Fruit fly (Drosophila melanogaster): ENCODE results near the gene CG12237.

CG12237 gene

DNA sequence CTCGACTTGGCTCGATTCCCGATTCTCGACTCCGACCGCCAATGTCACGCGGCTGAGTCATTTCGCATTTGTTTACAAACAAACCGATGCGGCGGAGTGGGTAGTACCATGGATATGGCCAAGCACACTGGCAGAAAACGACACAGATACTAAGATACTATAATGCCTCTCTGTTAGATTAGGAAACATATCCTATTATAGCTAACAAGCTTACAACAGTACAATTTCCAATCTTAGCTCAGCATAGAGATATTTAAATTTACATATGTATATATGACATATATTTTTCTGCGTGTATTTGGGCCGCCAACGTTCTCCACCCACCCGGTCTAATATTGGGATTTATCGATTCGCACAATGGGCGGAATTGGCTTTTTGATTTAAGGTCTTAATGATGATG lies 38.7 kb downstream of the CG12237 start (continued):
- TF ChIP-seq corto (GFP tag; optimal IDR thresholded peaks at IDR 0.05) (peak; percentile 44), mld (GFP tag; IDR thresholded peaks at IDR 0.05; ENCODE audit: partially characterized antibody) (no peak), insv (GFP tag; optimal IDR thresholded peaks at IDR 0.05) (no peak), Doc3 (GFP tag; IDR thresholded peaks at IDR 0.05; ENCODE audit: partially characterized antibody) (no peak), Hr51 (GFP tag; optimal IDR thresholded peaks at IDR 0.05) (peak; percentile 43 to 77), Gsc (GFP tag; IDR thresholded peaks at IDR 0.05) (no peak), ac (GFP tag; optimal IDR thresholded peaks at IDR 0.05) (no peak), CG6175 (GFP tag; IDR thresholded peaks at IDR 0.05) (peak; percentile 74), dysf (GFP tag; IDR thresholded peaks at IDR 0.05) (peak; percentile 86), CG9215 (GFP tag; IDR thresholded peaks at IDR 0.05) (peak; percentile 73), CG17359 (tag; optimal IDR thresholded peaks at IDR 0.05) (peak; percentile 81), CG18619 (GFP tag; optimal IDR thresholded peaks at IDR 0.05) (peak; percentile 50), CG1024 (GFP tag; IDR thresholded peaks at IDR 0.05) (peak; percentile 46; the same call in 1 of the 2 replicates), MTF-1 (GFP tag; optimal IDR thresholded peaks at IDR 0.05; ENCODE audit: borderline replicate concordance) (peak; percentile 50), CG6683 (GFP tag; optimal IDR thresholded peaks at IDR 0.05) (peak; percentile 19), HmgZ (tag; optimal IDR thresholded peaks at IDR 0.05) (peak; percentile 76), CG1602 (GFP tag; optimal IDR thresholded peaks at IDR 0.05) (peak; percentile 39), CG10565 (GFP tag; optimal IDR thresholded peaks at IDR 0.05) (no peak), CG10462 (GFP tag; optimal IDR thresholded peaks at IDR 0.05) (peak; percentile 24), BtbVII (GFP tag; optimal IDR thresholded peaks at IDR 0.05) (peak; percentile 61), CG7372 (GFP tag; IDR thresholded peaks at IDR 0.05) (peak; percentile 59), HLH54F (GFP tag; optimal IDR thresholded peaks at IDR 0.05) (peak; percentile 27), CG4404 (GFP tag; IDR thresholded peaks at IDR 0.05) (peak; percentile 54), Pdp1 (GFP tag; optimal IDR thresholded peaks at IDR 0.05) (peak; percentile 64 to 78), Meics (GFP tag; optimal IDR thresholded peaks at IDR 0.05) (peak; percentile 79), trh (GFP tag; optimal IDR thresholded peaks at IDR 0.05) (no peak), NfI (GFP tag; optimal IDR thresholded peaks at IDR 0.05) (peak; percentile 80), Taf1 (GFP tag; IDR thresholded peaks at IDR 0.05) (peak; percentile 82), CG15073 (GFP tag; optimal IDR thresholded peaks at IDR 0.05) (no peak), Aef1 (GFP tag; IDR thresholded peaks at IDR 0.05) (peak; percentile 77), Doc2 (GFP tag; IDR thresholded peaks at IDR 0.05) (no peak), CG7745 (tag; optimal IDR thresholded peaks at IDR 0.05) (no peak), Gug (GFP tag; IDR thresholded peaks at IDR 0.05) (peak; percentile 70; the same call in 3 of the 4 replicates), CG33213 (GFP tag; optimal IDR thresholded peaks at IDR 0.05) (no peak), CG12744 (GFP tag; optimal IDR thresholded peaks at IDR 0.05) (peak; percentile 42), ci (GFP tag; IDR thresholded peaks at IDR 0.05) (peak; percentile 80), jing (GFP tag; optimal IDR thresholded peaks at IDR 0.05) (peak; percentile 39), CG15601 (tag; optimal IDR thresholded peaks at IDR 0.05) (peak; percentile 64), CG31441 (GFP tag; IDR thresholded peaks at IDR 0.05) (peak; percentile 78), vvl (GFP tag; IDR thresholded peaks at IDR 0.05) (peak; percentile 91), CG9932 (GFP tag; IDR thresholded peaks at IDR 0.05) (peak; percentile 92), her (GFP tag; optimal IDR thresholded peaks at IDR 0.05) (no peak), CG8388 (GFP tag; optimal IDR thresholded peaks at IDR 0.05) (peak; percentile 56), cg (GFP tag; optimal IDR thresholded peaks at IDR 0.05) (no peak), ERR (GFP tag; optimal IDR thresholded peaks at IDR 0.05) (no peak), CG3838 (GFP tag; optimal IDR thresholded peaks at IDR 0.05) (no peak), ssp (GFP tag; IDR thresholded peaks at IDR 0.05) (peak; percentile 59), nau (GFP tag; optimal IDR thresholded peaks at IDR 0.05) (peak; percentile 59), CG33557 (GFP tag; optimal IDR thresholded peaks at IDR 0.05) (no peak), CG5245 (GFP tag; optimal IDR thresholded peaks at IDR 0.05) (peak; percentile 59), CG2875 (GFP tag; optimal IDR thresholded peaks at IDR 0.05) (peak; percentile 13)

Measured in whole organism, embryonic.